Fruit fly (Drosophila melanogaster) whole organism, embryonic: ENCODE measurements around the gene CG33111.

Source experiments
- Ada2b ChIP-seq: fragments of 200-800 bp; sonication (Bioruptor generic); IDR thresholded peaks from 2 replicates; pipeline ENCODE4 v1.3.6; 2022; ENCODE audit warnings: missing biosample characterization, missing genetic modification characterization
- Atf3 ChIP-seq: fragments of 200-800 bp; sonication (Bioruptor generic); optimal IDR thresholded peaks from 3 replicates; lab custom pipeline; 2016; ENCODE audit warnings: missing biosample characterization, missing genetic modification characterization
- Awh ChIP-seq: fragments of 200-800 bp; sonication (Bioruptor generic); IDR thresholded peaks from 2 replicates; pipeline ENCODE4, ENCODE4 v1.3.6; 2022; ENCODE audit warnings: missing biosample characterization, missing genetic modification characterization
- BEAF-32 ChIP-seq: fragments of 200-800 bp; sonication (Bioruptor generic); optimal IDR thresholded peaks from 3 replicates; lab custom pipeline; 2017; ENCODE audit warnings: missing biosample characterization, missing genetic modification characterization, mild to moderate bottlenecking, moderate library complexity, missing genetic modification reagents
- CG11398 ChIP-seq: fragments of 200-800 bp; sonication (Bioruptor generic); optimal IDR thresholded peaks from 2 replicates; lab custom pipeline; 2016; ENCODE audit warnings: missing biosample characterization, missing genetic modification characterization
- CG13624 ChIP-seq: fragments of 200-800 bp; sonication (Bioruptor generic); optimal IDR thresholded peaks from 2 replicates; lab custom pipeline; 2016; ENCODE audit warnings: missing biosample characterization, missing genetic modification characterization
- CG15514 ChIP-seq: fragments of 200-800 bp; sonication (Bioruptor generic); optimal IDR thresholded peaks from 3 replicates; lab custom pipeline; 2017; ENCODE audit warnings: missing biosample characterization, missing genetic modification characterization, mild to moderate bottlenecking, moderate library complexity, missing genetic modification reagents
- CG1602 ChIP-seq: fragments of 200-800 bp; sonication (Bioruptor generic); optimal IDR thresholded peaks from 3 replicates; lab custom pipeline; 2016; ENCODE audit warnings: missing biosample characterization, missing genetic modification characterization
- CG1647 ChIP-seq: fragments of 200-800 bp; sonication (Bioruptor generic); optimal IDR thresholded peaks from 3 replicates; lab custom pipeline; 2016; ENCODE audit warnings: missing biosample characterization, missing genetic modification characterization
- CG16815 ChIP-seq: fragments of 200-800 bp; sonication (Bioruptor generic); optimal IDR thresholded peaks from 3 replicates; lab custom pipeline; 2017; ENCODE audit warnings: missing biosample characterization, mild to moderate bottlenecking, missing genetic modification characterization
- CG17568 ChIP-seq: fragments of 200-800 bp; sonication (Bioruptor generic); optimal IDR thresholded peaks from 2 replicates; lab custom pipeline; 2018; ENCODE audit warnings: missing biosample characterization, mild to moderate bottlenecking, missing genetic modification characterization, moderate library complexity
- CG18619 ChIP-seq: fragments of 200-800 bp; sonication (Bioruptor generic); optimal IDR thresholded peaks from 3 replicates; lab custom pipeline; 2017; ENCODE audit warnings: missing biosample characterization, mild to moderate bottlenecking, missing genetic modification characterization
- CG18764 ChIP-seq: fragments of 200-800 bp; sonication (Bioruptor generic); optimal IDR thresholded peaks from 3 replicates; lab custom pipeline; 2016; ENCODE audit warnings: missing biosample characterization, missing genetic modification characterization
- CG2120 ChIP-seq: fragments of 200-800 bp; sonication (Bioruptor generic); optimal IDR thresholded peaks from 3 replicates; lab custom pipeline; 2016; ENCODE audit warnings: missing biosample characterization, missing genetic modification characterization
- CG3163 ChIP-seq: fragments of 200-800 bp; sonication (Bioruptor generic); optimal IDR thresholded peaks from 3 replicates; lab custom pipeline; 2016; ENCODE audit warnings: missing biosample characterization, missing genetic modification characterization
- CG33557 ChIP-seq: fragments of 200-800 bp; sonication (Bioruptor generic); optimal IDR thresholded peaks from 2 replicates; lab custom pipeline; 2019; ENCODE audit warnings: missing biosample characterization, mild to moderate bottlenecking, missing genetic modification characterization, moderate library complexity
- CG34376 ChIP-seq: fragments of 200-800 bp; sonication (Bioruptor generic); optimal IDR thresholded peaks from 2 replicates; lab custom pipeline; 2018; ENCODE audit warnings: missing biosample characterization, mild to moderate bottlenecking, missing genetic modification characterization
- CG4360 ChIP-seq: fragments of 200-800 bp; sonication (Bioruptor generic); IDR thresholded peaks from 2 replicates; pipeline ENCODE4 v1.3.6; 2022; ENCODE audit warnings: missing biosample characterization, missing genetic modification characterization
- CG6175 ChIP-seq: fragments of 200-800 bp; sonication (Bioruptor generic); IDR thresholded peaks from 3 replicates; pipeline ENCODE4 v1.3.6; 2022; ENCODE audit warnings: missing biosample characterization, missing genetic modification characterization
- CG6254 ChIP-seq: fragments of 200-800 bp; sonication (Bioruptor generic); optimal IDR thresholded peaks from 3 replicates; lab custom pipeline; 2017; ENCODE audit warnings: mild to moderate bottlenecking, missing biosample characterization, missing genetic modification reagents, missing genetic modification characterization
- CG6272 ChIP-seq: fragments of 200-800 bp; sonication (Bioruptor generic); IDR thresholded peaks from 2 replicates; pipeline ENCODE4 v1.3.6; 2022; ENCODE audit warnings: missing biosample characterization, missing genetic modification characterization
- CG6765 ChIP-seq: fragments of 200-800 bp; sonication (Bioruptor generic); optimal IDR thresholded peaks from 3 replicates; lab custom pipeline; 2017; ENCODE audit warnings: missing biosample characterization, mild to moderate bottlenecking, missing genetic modification characterization
- CG7786 ChIP-seq: fragments of 200-800 bp; sonication (Bioruptor generic); optimal IDR thresholded peaks from 2 replicates; lab custom pipeline; 2016; ENCODE audit warnings: missing biosample characterization, missing genetic modification characterization
- CG7963 ChIP-seq: fragments of 200-800 bp; sonication (Bioruptor generic); IDR thresholded peaks from 3 replicates; pipeline ENCODE4 v1.3.6; 2022; ENCODE audit warnings: missing biosample characterization, missing genetic modification characterization; ENCODE audit not compliant: partially characterized antibody
- CG9215 ChIP-seq: fragments of 200-800 bp; sonication (Bioruptor generic); IDR thresholded peaks from 2 replicates; pipeline ENCODE4 v1.3.6; 2022; ENCODE audit warnings: missing biosample characterization, missing genetic modification characterization
- Dek ChIP-seq: fragments of 200-800 bp; sonication (Bioruptor generic); optimal IDR thresholded peaks from 3 replicates; lab custom pipeline; 2019; ENCODE audit warnings: missing biosample characterization, mild to moderate bottlenecking, missing genetic modification characterization, moderate library complexity
- Doc2 ChIP-seq: fragments of 200-800 bp; sonication (Bioruptor generic); IDR thresholded peaks from 2 replicates; pipeline ENCODE4 v1.3.6; 2022; ENCODE audit warnings: missing biosample characterization, missing genetic modification characterization
- Dp ChIP-seq: fragments of 200-800 bp; sonication (Bioruptor generic); optimal IDR thresholded peaks from 2 replicates; lab custom pipeline; 2018; ENCODE audit warnings: missing biosample characterization, mild to moderate bottlenecking, missing genetic modification characterization, moderate library complexity
- GATAe ChIP-seq: fragments of 200-800 bp; sonication (Bioruptor generic); conservative IDR thresholded peaks from 2 replicates; pipeline ENCODE4 v1.3.6; 2022; ENCODE audit warnings: missing biosample characterization, missing genetic modification characterization
- Gug ChIP-seq: fragments of 200-800 bp; sonication (Bioruptor generic); IDR thresholded peaks from 4 replicates; pipeline ENCODE4 v1.3.6; 2022; ENCODE audit warnings: missing biosample characterization, missing genetic modification characterization
- Lim3 ChIP-seq: fragments of 200-800 bp; sonication (Bioruptor generic); IDR thresholded peaks from 2 replicates; pipeline ENCODE4 v1.3.6; 2022; ENCODE audit warnings: missing biosample characterization, missing genetic modification characterization
- MBD-R2 ChIP-seq: fragments of 200-800 bp; sonication (Bioruptor generic); IDR thresholded peaks from 2 replicates; pipeline ENCODE4 v1.3.6; 2022; ENCODE audit warnings: missing biosample characterization, missing genetic modification characterization
- Max ChIP-seq: fragments of 200-800 bp; sonication (Bioruptor generic); optimal IDR thresholded peaks from 2 replicates; lab custom pipeline; 2016; ENCODE audit warnings: missing biosample characterization, mild to moderate bottlenecking, missing genetic modification characterization
- Nf-YA ChIP-seq: fragments of 200-800 bp; sonication (Bioruptor generic); IDR thresholded peaks from 2 replicates; pipeline ENCODE4 v1.3.6; 2022; ENCODE audit warnings: missing biosample characterization, missing genetic modification characterization
- Oaz ChIP-seq: fragments of 200-800 bp; sonication (Bioruptor generic); IDR thresholded peaks from 2 replicates; pipeline ENCODE4 v1.3.6; 2022; ENCODE audit warnings: missing biosample characterization, missing genetic modification characterization
- Sin3A ChIP-seq: fragments of >200 bp; optimal IDR thresholded peaks from 2 replicates; lab custom pipeline; 2018
- Six4 ChIP-seq: fragments of 200-800 bp; sonication (Bioruptor generic); optimal IDR thresholded peaks from 2 replicates; lab custom pipeline; 2016; ENCODE audit warnings: missing biosample characterization, missing genetic modification characterization
- Stat92E ChIP-seq, 3 experiments: fragments of >200 bp in 2 of 3; fragments of 200-800 bp in 1 of 3; sonication (Bioruptor generic) in 1 of 3; optimal IDR thresholded peaks; 2 replicates each; lab custom pipeline; 2017 to 2019; ENCODE audit warnings: missing biosample characterization in 3 of 3, missing genetic modification characterization in 3 of 3, mild to moderate bottlenecking in 1 of 3, moderate library complexity in 1 of 3
- chn ChIP-seq: fragments of 200-800 bp; sonication (Bioruptor generic); optimal IDR thresholded peaks from 2 replicates; lab custom pipeline; 2016; ENCODE audit warnings: missing biosample characterization, missing genetic modification characterization
- grn ChIP-seq: fragments of 200-800 bp; sonication (Bioruptor generic); optimal IDR thresholded peaks from 3 replicates; lab custom pipeline; 2017; ENCODE audit warnings: missing biosample characterization, missing genetic modification characterization
- h ChIP-seq: fragments of >200 bp; optimal IDR thresholded peaks from 2 replicates; lab custom pipeline; 2017
- lbe ChIP-seq: fragments of 200-800 bp; sonication (Bioruptor generic); optimal IDR thresholded peaks from 2 replicates; lab custom pipeline; 2016; ENCODE audit warnings: missing biosample characterization, mild to moderate bottlenecking, missing genetic modification characterization
- pita ChIP-seq: fragments of 200-800 bp; sonication (Bioruptor generic); optimal IDR thresholded peaks from 2 replicates; lab custom pipeline; 2017; ENCODE audit warnings: missing biosample characterization, mild to moderate bottlenecking, missing genetic modification characterization
- pros ChIP-seq: fragments of 200-800 bp; sonication (Bioruptor generic); optimal IDR thresholded peaks from 3 replicates; lab custom pipeline; 2019; ENCODE audit warnings: missing biosample characterization, mild to moderate bottlenecking, missing genetic modification characterization, moderate library complexity
- row ChIP-seq: fragments of 200-800 bp; sonication (Bioruptor generic); IDR thresholded peaks from 3 replicates; pipeline ENCODE4 v1.3.6; 2022; ENCODE audit warnings: missing biosample characterization, missing genetic modification characterization
- seq ChIP-seq: fragments of 200-800 bp; sonication (Bioruptor generic); IDR thresholded peaks from 2 replicates; pipeline ENCODE4 v1.3.6; 2022; ENCODE audit warnings: missing biosample characterization, missing genetic modification characterization
- sisA ChIP-seq: fragments of 200-800 bp; sonication (Bioruptor generic); IDR thresholded peaks from 2 replicates; pipeline ENCODE4 v1.3.6; 2022; ENCODE audit warnings: missing biosample characterization, missing genetic modification characterization
- tin ChIP-seq: fragments of 200-800 bp; sonication (Bioruptor generic); optimal IDR thresholded peaks from 3 replicates; lab custom pipeline; 2016; ENCODE audit warnings: missing biosample characterization, missing genetic modification characterization
- toy ChIP-seq: fragments of 200-800 bp; sonication (Bioruptor generic); IDR thresholded peaks from 2 replicates; pipeline ENCODE4 v1.3.6; 2022; ENCODE audit warnings: missing biosample characterization, missing genetic modification characterization
- trem ChIP-seq: fragments of 200-800 bp; optimal IDR thresholded peaks from 3 replicates; lab custom pipeline; 2019; ENCODE audit warnings: missing biosample characterization, mild to moderate bottlenecking, missing genetic modification characterization, moderate library complexity
- usp ChIP-seq: fragments of >200 bp; optimal IDR thresholded peaks from 2 replicates; lab custom pipeline; 2017; ENCODE audit warnings: missing biosample characterization, missing genetic modification characterization
- yki ChIP-seq: fragments of >200 bp; optimal IDR thresholded peaks from 3 replicates; lab custom pipeline; 2018

The CG33111 gene

dm6 chr3R:23760219-23761018, 58.6 kb downstream of the CG33111 start, which contains the start of gene SdhD (continued):
- no peak for TF ChIP-seq Six4
- TF ChIP-seq seq (GFP tag; lab: Robert Waterston, UW): no peak
- TF ChIP-seq CG6765: no peak
- no peak for TF ChIP-seq Lim3 (GFP tag; lab: Robert Waterston, UW)
- peak; percentile 32 for TF ChIP-seq tin
- no peak for TF ChIP-seq toy (GFP tag; lab: Robert Waterston, UW)
- TF ChIP-seq CG33557 (GFP tag; lab: Kevin White, UChicago): no peak
- TF ChIP-seq Ada2b: no peak
- no peak for TF ChIP-seq CG11398 (GFP tag; lab: Kevin White, UChicago)
- no peak for TF ChIP-seq CG3163 (GFP tag; lab: Kevin White, UChicago)
- no peak for TF ChIP-seq Stat92E (GFP tag; optimal IDR thresholded peaks at IDR 0.05; lab: Kevin White, UChicago)
- no peak for TF ChIP-seq pita
- TF ChIP-seq CG34376 (GFP tag; lab: Kevin White, UChicago): no peak
- no peak for TF ChIP-seq pros
- no peak for TF ChIP-seq grn (GFP tag; lab: Kevin White, UChicago)
- peak; percentile 21; the same call in 1 of the 3 replicates for TF ChIP-seq row (GFP tag; lab: Robert Waterston, UW)
- no peak for TF ChIP-seq CG9215 (GFP tag; lab: Robert Waterston, UW)
- TF ChIP-seq yki (lab: Kevin White, UChicago): no peak
- 0 out of 3 replicates have a peak, but pooled peaks have one; percentile 54 for TF ChIP-seq CG7963 (GFP tag; lab: Robert Waterston, UW)
- TF ChIP-seq CG6175: no peak
- no peak for TF ChIP-seq GATAe
- TF ChIP-seq h (lab: Kevin White, UChicago): no peak
- no peak for TF ChIP-seq chn (GFP tag; lab: Kevin White, UChicago)
- no peak for TF ChIP-seq Awh (GFP tag; lab: Robert Waterston, UW)
- TF ChIP-seq usp (GFP tag; lab: Kevin White, UChicago): no peak
- TF ChIP-seq Doc2 (GFP tag; lab: Robert Waterston, UW): no peak
- no peak for TF ChIP-seq sisA (GFP tag; lab: Robert Waterston, UW)
- no peak for TF ChIP-seq CG16815 (GFP tag; lab: Kevin White, UChicago)
- no peak for TF ChIP-seq CG6254 (GFP tag; lab: Kevin White, UChicago)
- TF ChIP-seq Nf-YA (GFP tag; lab: Robert Waterston, UW): no peak
- TF ChIP-seq Dek (tag; lab: Kevin White, UChicago): no peak
- no peak for TF ChIP-seq Oaz (GFP tag; lab: Robert Waterston, UW)
- peak; percentile 15 for TF ChIP-seq CG13624 (GFP tag; lab: Kevin White, UChicago)
- TF ChIP-seq CG1602 (GFP tag; lab: Kevin White, UChicago): no peak
- peak; percentile 48 for TF ChIP-seq BEAF-32 (GFP tag; lab: Kevin White, UChicago)
- TF ChIP-seq trem (tag; lab: Kevin White, UChicago): peak; percentile 36
- no peak for TF ChIP-seq Gug (GFP tag; lab: Robert Waterston, UW)
- TF ChIP-seq Sin3A (lab: Kevin White, UChicago): peak; percentile 3
- TF ChIP-seq CG18619 (GFP tag; lab: Kevin White, UChicago): no peak
- peak; percentile 38 for TF ChIP-seq lbe (GFP tag; lab: Kevin White, UChicago)
- no peak for TF ChIP-seq CG18764 (GFP tag; lab: Kevin White, UChicago)
- TF ChIP-seq CG17568 (GFP tag; lab: Kevin White, UChicago): no peak
- TF ChIP-seq Atf3: no peak
- TF ChIP-seq CG15514: peak; percentile 56
- TF ChIP-seq CG2120: peak; percentile 61
- TF ChIP-seq MBD-R2 (GFP tag; lab: Robert Waterston, UW): peak; percentile 93
- no peak for TF ChIP-seq CG4360
- no peak for TF ChIP-seq Max (GFP tag; lab: Kevin White, UChicago)
- TF ChIP-seq CG6272 (GFP tag; lab: Robert Waterston, UW): no peak
- TF ChIP-seq Dp (GFP tag; lab: Kevin White, UChicago): peak; percentile 29
- TF ChIP-seq CG1647: no peak
- TF ChIP-seq CG7786 (GFP tag; lab: Kevin White, UChicago): no peak
